Worm (Caenorhabditis elegans) whole organism, L1 larva: ENCODE data around the gene ugt-54.

Experiments
- C16A3.4 ChIP-seq: fragments of 150-350 bp; optimal IDR thresholded peaks from 2 replicates; lab custom pipeline; 2014; ENCODE audit warnings: missing biosample characterization, missing genetic modification characterization
- aha-1 ChIP-seq: fragments of 150-350 bp; optimal IDR thresholded peaks from 2 replicates; lab custom pipeline; 2014; ENCODE audit warnings: missing biosample characterization, missing genetic modification characterization
- ama-1 ChIP-seq: fragments of 150-350 bp; optimal IDR thresholded peaks from 2 replicates; lab custom pipeline; 2014
- blmp-1 ChIP-seq: fragments of 150-350 bp; optimal IDR thresholded peaks from 2 replicates; lab custom pipeline; 2014; ENCODE audit warnings: missing biosample characterization, missing genetic modification characterization
- ceh-8 ChIP-seq: fragments of 200-800 bp; sonication (Bioruptor generic); optimal IDR thresholded peaks from 2 replicates; lab custom pipeline; 2018; ENCODE audit warnings: mild to moderate bottlenecking, missing genetic modification characterization, moderate library complexity, missing compliant biosample characterization
- ceh-88 ChIP-seq: fragments of 200-800 bp; sonication (Bioruptor generic); IDR thresholded peaks from 2 replicates; pipeline ENCODE4 v1.3.6; 2022; ENCODE audit warnings: missing genetic modification characterization, missing compliant biosample characterization
- ces-1 ChIP-seq: fragments of 150-350 bp; optimal IDR thresholded peaks from 2 replicates; lab custom pipeline; 2014; ENCODE audit warnings: missing biosample characterization, missing genetic modification reagents, missing genetic modification characterization
- efl-1 ChIP-seq, 4 experiments: fragments of 150-350 bp; optimal IDR thresholded peaks in 3 of 4; peaks in 1 of 4; 1 replicate in 1 of 4; 2 replicates in 3 of 4; lab custom pipeline; 2014; ENCODE audit warnings: missing biosample characterization in 2 of 4, missing genetic modification characterization in 2 of 4, missing genetic modification reagents in 2 of 4
- egl-13 ChIP-seq: sonication (generic microtip); optimal IDR thresholded peaks from 2 replicates; lab custom pipeline; 2016; ENCODE audit warnings: missing genotype, missing genetic modification reagents, missing genetic modification characterization, missing compliant biosample characterization
- egl-27 ChIP-seq, 2 experiments: fragments of 150-350 bp in 1 of 2; sonication (generic microtip); optimal IDR thresholded peaks; 3 replicates each; lab custom pipeline; 2017 to 2018; ENCODE audit warnings: missing biosample characterization in 2 of 2, missing genetic modification characterization in 2 of 2, missing genetic modification reagents in 2 of 2
- elt-3 ChIP-seq, 6 experiments: fragments of 150-350 bp in 1 of 6; sonication (generic microtip); optimal IDR thresholded peaks; 2 replicates each; lab custom pipeline; 2017 to 2018; ENCODE audit warnings: missing biosample characterization in 6 of 6, missing genetic modification characterization in 6 of 6, inconsistent platforms in 1 of 6
- fkh-4 ChIP-seq: sonication (generic microtip); optimal IDR thresholded peaks from 2 replicates; lab custom pipeline; 2016; ENCODE audit warnings: missing compliant biosample characterization, missing genetic modification characterization, borderline replicate concordance
- fkh-8 ChIP-seq: sonication (generic microtip); optimal IDR thresholded peaks from 2 replicates; lab custom pipeline; 2016; ENCODE audit warnings: mild to moderate bottlenecking, missing genetic modification characterization, missing compliant biosample characterization
- grh-1 ChIP-seq: fragments of 200-800 bp; sonication (Bioruptor generic); IDR thresholded peaks from 2 replicates; pipeline ENCODE4 v1.3.6; 2022; ENCODE audit warnings: missing genetic modification reagents, missing genetic modification characterization, missing compliant biosample characterization
- hlh-17 ChIP-seq: fragments of 200-800 bp; sonication (Bioruptor generic); optimal IDR thresholded peaks from 2 replicates; lab custom pipeline; 2018; ENCODE audit warnings: missing genetic modification characterization, mild to moderate bottlenecking, missing compliant biosample characterization, moderate library complexity, borderline replicate concordance
- hlh-4 ChIP-seq: sonication (generic microtip); optimal IDR thresholded peaks from 2 replicates; lab custom pipeline; 2016; ENCODE audit warnings: mild to moderate bottlenecking, missing genetic modification characterization, missing compliant biosample characterization
- hpl-2 ChIP-seq: fragments of 150-350 bp; optimal IDR thresholded peaks from 2 replicates; lab custom pipeline; 2014; ENCODE audit warnings: missing biosample characterization, missing genetic modification reagents, missing genetic modification characterization
- irx-1 ChIP-seq: sonication (generic microtip); optimal IDR thresholded peaks from 2 replicates; lab custom pipeline; 2016; ENCODE audit warnings: missing genetic modification characterization, missing compliant biosample characterization
- lin-13 ChIP-seq: fragments of 150-350 bp; optimal IDR thresholded peaks from 2 replicates; lab custom pipeline; 2014; ENCODE audit warnings: missing biosample characterization, missing genetic modification reagents, missing genetic modification characterization
- lin-14 ChIP-seq: fragments of 200-800 bp; sonication (Bioruptor generic); optimal IDR thresholded peaks from 2 replicates; lab custom pipeline; 2018; ENCODE audit warnings: mild to moderate bottlenecking, missing genetic modification characterization, moderate library complexity, missing compliant biosample characterization
- lin-35 ChIP-seq, 2 experiments: fragments of 150-350 bp; optimal IDR thresholded peaks; 2 replicates each; lab custom pipeline; 2014; ENCODE audit warnings: missing biosample characterization in 2 of 2, missing genetic modification characterization in 2 of 2, missing genetic modification reagents in 2 of 2
- lir-3 ChIP-seq: sonication (generic microtip); optimal IDR thresholded peaks from 2 replicates; lab custom pipeline; 2016; ENCODE audit warnings: mild to moderate bottlenecking, missing genetic modification characterization, moderate library complexity, missing compliant biosample characterization; ENCODE audit not compliant: poor library complexity
- mab-9 ChIP-seq: fragments of 200-800 bp; sonication (Bioruptor generic); IDR thresholded peaks from 2 replicates; pipeline ENCODE4 v1.3.6; 2022; ENCODE audit warnings: missing genetic modification reagents, missing genetic modification characterization, missing compliant biosample characterization
- mef-2 ChIP-seq: fragments of 150-350 bp; optimal IDR thresholded peaks from 2 replicates; lab custom pipeline; 2014; ENCODE audit warnings: missing biosample characterization, missing genetic modification characterization
- nhr-11 ChIP-seq: fragments of 150-350 bp; optimal IDR thresholded peaks from 2 replicates; lab custom pipeline; 2014; ENCODE audit warnings: missing biosample characterization, missing genetic modification characterization
- nhr-12 ChIP-seq: sonication (generic microtip); optimal IDR thresholded peaks from 2 replicates; lab custom pipeline; 2017; ENCODE audit warnings: missing biosample characterization, missing genetic modification characterization
- nhr-19 ChIP-seq: fragments of 200-800 bp; sonication (Bioruptor generic); conservative IDR thresholded peaks from 2 replicates; pipeline ENCODE4 v1.3.6; 2022; ENCODE audit warnings: missing genetic modification characterization, missing compliant biosample characterization
- nhr-20 ChIP-seq: sonication (generic microtip); optimal IDR thresholded peaks from 2 replicates; lab custom pipeline; 2016; ENCODE audit warnings: mild to moderate bottlenecking, missing genetic modification characterization, missing compliant biosample characterization
- nhr-237 ChIP-seq: fragments of 150-350 bp; optimal IDR thresholded peaks from 2 replicates; lab custom pipeline; 2014; ENCODE audit warnings: missing biosample characterization, missing genetic modification characterization
- nhr-47 ChIP-seq: sonication (generic microtip); optimal IDR thresholded peaks from 2 replicates; lab custom pipeline; 2016; ENCODE audit warnings: mild to moderate bottlenecking, missing genetic modification characterization, moderate library complexity, missing compliant biosample characterization
- nhr-71 ChIP-seq: sonication (generic microtip); optimal IDR thresholded peaks from 2 replicates; lab custom pipeline; 2016; ENCODE audit warnings: mild to moderate bottlenecking, missing genetic modification characterization, moderate library complexity, missing compliant biosample characterization
- nhr-76 ChIP-seq: sonication (generic microtip); optimal IDR thresholded peaks from 2 replicates; lab custom pipeline; 2017; ENCODE audit warnings: missing biosample characterization, missing genetic modification characterization
- nhr-84 ChIP-seq: sonication (generic microtip); optimal IDR thresholded peaks from 2 replicates; lab custom pipeline; 2017; ENCODE audit warnings: missing biosample characterization, missing genetic modification characterization
- nhr-85 ChIP-seq: sonication (generic microtip); peaks from one replicate; lab custom pipeline; 2016; ENCODE audit warnings: missing genetic modification characterization, inconsistent platforms, missing compliant biosample characterization
- nhr-90 ChIP-seq: sonication (generic microtip); optimal IDR thresholded peaks from 2 replicates; lab custom pipeline; 2016; ENCODE audit warnings: mild to moderate bottlenecking, missing genetic modification characterization, missing compliant biosample characterization; ENCODE audit not compliant: poor library complexity
- skn-1 ChIP-seq: fragments of 150-350 bp; optimal IDR thresholded peaks from 2 replicates; lab custom pipeline; 2014; ENCODE audit warnings: missing biosample characterization, missing genetic modification characterization
- snpc-4 ChIP-seq: fragments of 150-350 bp; optimal IDR thresholded peaks from 2 replicates; lab custom pipeline; 2014; ENCODE audit warnings: missing biosample characterization, missing genetic modification characterization
- snu-23 ChIP-seq: sonication (generic microtip); optimal IDR thresholded peaks from 2 replicates; lab custom pipeline; 2016; ENCODE audit warnings: missing genetic modification characterization, missing compliant biosample characterization
- sox-4 ChIP-seq: sonication (generic microtip); optimal IDR thresholded peaks from 2 replicates; lab custom pipeline; 2016; ENCODE audit warnings: missing genetic modification characterization, missing compliant biosample characterization
- sup-37 ChIP-seq: fragments of 200-800 bp; sonication (Bioruptor generic); optimal IDR thresholded peaks from 2 replicates; lab custom pipeline; 2018; ENCODE audit warnings: mild to moderate bottlenecking, missing genetic modification characterization, missing compliant biosample characterization
- swsn-7 ChIP-seq: sonication (generic microtip); optimal IDR thresholded peaks from 2 replicates; lab custom pipeline; 2016; ENCODE audit warnings: missing genetic modification characterization, missing compliant biosample characterization
- tbx-2 ChIP-seq: sonication (generic microtip); optimal IDR thresholded peaks from 2 replicates; lab custom pipeline; 2016; ENCODE audit warnings: missing genetic modification characterization, missing compliant biosample characterization
- unc-130 ChIP-seq: fragments of 150-350 bp; optimal IDR thresholded peaks from 2 replicates; lab custom pipeline; 2017; ENCODE audit warnings: missing biosample characterization, missing genetic modification characterization, inconsistent platforms
- unc-30 ChIP-seq: sonication (generic microtip); optimal IDR thresholded peaks from 2 replicates; lab custom pipeline; 2017; ENCODE audit warnings: missing biosample characterization, missing genetic modification characterization
- unc-86 ChIP-seq: sonication (generic microtip); optimal IDR thresholded peaks from 2 replicates; lab custom pipeline; 2016; ENCODE audit warnings: missing genetic modification characterization, missing compliant biosample characterization
- xbp-1 ChIP-seq: sonication (generic microtip); optimal IDR thresholded peaks from 2 replicates; lab custom pipeline; 2016; ENCODE audit warnings: missing genetic modification characterization, missing compliant biosample characterization

Gene ugt-54

ce11 chrIV:10780583-10780982 lies 19.1 kb downstream of the ugt-54 start, which contains the start of gene swt-3:
Gene swt-3 (minus strand): TSS chrIV:10780683.
- no peak for TF ChIP-seq elt-3 (tag; optimal IDR thresholded peaks at IDR 0.05; lab: Kevin White, UChicago)
- no peak for TF ChIP-seq efl-1 (optimal IDR thresholded peaks at IDR 0.05; lab: Kevin White, UChicago)
- TF ChIP-seq efl-1 (GFP tag; optimal IDR thresholded peaks at IDR 0.05 in 1 of 2; lab: Kevin White, UChicago), result no peak
- no peak for TF ChIP-seq hlh-4 (tag; lab: Kevin White, UChicago)
- no peak for TF ChIP-seq grh-1
- no peak for TF ChIP-seq unc-30
- no peak for TF ChIP-seq ama-1 (lab: Kevin White, UChicago)
- TF ChIP-seq nhr-76 (tag; lab: Kevin White, UChicago), result no peak
- no peak for TF ChIP-seq lin-13 (GFP tag; lab: Kevin White, UChicago)
- no peak for TF ChIP-seq mab-9 (GFP tag; lab: Robert Waterston, UW)
- no peak for TF ChIP-seq nhr-84 (tag; lab: Kevin White, UChicago)
- no peak for TF ChIP-seq swsn-7 (tag; lab: Kevin White, UChicago)
- TF ChIP-seq nhr-71 (tag; lab: Kevin White, UChicago), result no peak
- no peak for TF ChIP-seq hlh-17 (GFP tag; lab: Kevin White, UChicago)
- TF ChIP-seq lir-3 (tag; lab: Kevin White, UChicago), result no peak
- no peak for TF ChIP-seq fkh-8
- TF ChIP-seq, all 84 proteins: peak for 0

ce11 chrIV:10781346-10781745 lies 19.8 kb downstream of the ugt-54 start:
- TF ChIP-seq ces-1 (GFP tag; lab: Kevin White, UChicago) (no peak), skn-1 (no peak), nhr-11 (tag; lab: Kevin White, UChicago) (no peak), snpc-4 (no peak), fkh-4 (tag; lab: Kevin White, UChicago) (no peak), xbp-1 (no peak), lin-14 (peak; percentile 8), nhr-71 (tag; lab: Kevin White, UChicago) (peak; percentile 2), blmp-1 (tag; lab: Kevin White, UChicago) (peak; percentile 74), irx-1 (no peak), unc-86 (tag; lab: Kevin White, UChicago) (no peak), nhr-19 (GFP tag; lab: Robert Waterston, UW) (no peak), nhr-85 (tag; lab: Kevin White, UChicago) (peak; percentile 15), ceh-88 (GFP tag; lab: Robert Waterston, UW) (no peak), egl-27 (tag; optimal IDR thresholded peaks at IDR 0.05; lab: Kevin White, UChicago) (no peak), elt-3 (tag; optimal IDR thresholded peaks at IDR 0.05; lab: Kevin White, UChicago) (peak in 3 of 6 experiments; percentile 24 to 83 (median 34)), egl-13 (tag; lab: Kevin White, UChicago) (no peak), snu-23 (peak; percentile 18), efl-1 (optimal IDR thresholded peaks at IDR 0.05; lab: Kevin White, UChicago) (no peak), efl-1 (GFP tag; optimal IDR thresholded peaks at IDR 0.05 in 1 of 2; lab: Kevin White, UChicago) (peak in 1 of 2 experiments; percentile 2), nhr-20 (tag; lab: Kevin White, UChicago) (peak; percentile 4)

- TF ChIP-seq nhr-237 (tag; lab: Kevin White, UChicago) (no peak), nhr-71 (tag; lab: Kevin White, UChicago) (peak; percentile 78), snpc-4 (no peak), nhr-90 (tag; lab: Kevin White, UChicago) (peak; percentile 75), sox-4 (tag; lab: Kevin White, UChicago) (no peak), unc-130 (tag; lab: Kevin White, UChicago) (peak; percentile 29), nhr-19 (GFP tag; lab: Robert Waterston, UW) (peak; percentile 65), lin-35 (GFP tag; optimal IDR thresholded peaks at IDR 0.05; lab: Kevin White, UChicago) (peak in 1 of 2 experiments; percentile 62), mef-2 (no peak), C16A3.4 (tag; lab: Kevin White, UChicago) (peak; percentile 20), lir-3 (tag; lab: Kevin White, UChicago) (no peak), blmp-1 (tag; lab: Kevin White, UChicago) (peak; percentile 97), xbp-1 (no peak), lin-14 (peak; percentile 66), tbx-2 (tag; lab: Kevin White, UChicago) (peak; percentile 62), aha-1 (tag; lab: Kevin White, UChicago) (no peak), nhr-85 (tag; lab: Kevin White, UChicago) (peak; percentile 95), snu-23 (peak; percentile 62), nhr-47 (tag; lab: Kevin White, UChicago) (peak; percentile 22), ceh-8 (GFP tag; lab: Kevin White, UChicago) (no peak), ama-1 (lab: Kevin White, UChicago) (no peak), nhr-12 (no peak), sup-37 (no peak), grh-1 (peak; percentile 38; the same call in 1 of the 2 replicates), efl-1 (optimal IDR thresholded peaks at IDR 0.05; lab: Kevin White, UChicago) (no peak), efl-1 (GFP tag; optimal IDR thresholded peaks at IDR 0.05 in 1 of 2; lab: Kevin White, UChicago) (peak in 1 of 2 experiments; percentile 89), nhr-84 (tag; lab: Kevin White, UChicago) (no peak), nhr-20 (tag; lab: Kevin White, UChicago) (peak; percentile 88), hpl-2 (GFP tag; lab: Kevin White, UChicago) (no peak)
Measured at ce11 chrIV:10782014-10782413, 20.5 kb downstream of the ugt-54 start.
